Worm (Caenorhabditis elegans) whole organism, L2 larva: ENCODE data around the gene C17B7.5.

ENCODE experiments used
- ZK546.5 ChIP-seq: sonication (generic microtip); optimal IDR thresholded peaks from 2 replicates; lab custom pipeline; 2017; ENCODE audit warnings: missing biosample characterization, missing genetic modification characterization
- ama-1 ChIP-seq: fragments of 150-350 bp; optimal IDR thresholded peaks from 2 replicates; lab custom pipeline; 2018; ENCODE audit warnings: inconsistent platforms
- fos-1 ChIP-seq: fragments of 150-350 bp; optimal IDR thresholded peaks from 2 replicates; lab custom pipeline; 2014; ENCODE audit warnings: missing biosample characterization, missing genetic modification characterization
- lin-13 ChIP-seq: fragments of 150-350 bp; optimal IDR thresholded peaks from 2 replicates; lab custom pipeline; 2014; ENCODE audit warnings: missing biosample characterization, missing genetic modification reagents, missing genetic modification characterization
- ztf-4 ChIP-seq: fragments of 150-350 bp; optimal IDR thresholded peaks from 2 replicates; lab custom pipeline; 2014; ENCODE audit warnings: missing biosample characterization, missing genetic modification characterization

- TF ChIP-seq ZK546.5 (tag; lab: Kevin White, UChicago) (no peak), lin-13 (GFP tag; lab: Kevin White, UChicago) (no peak), fos-1 (no peak), ztf-4 (tag; lab: Kevin White, UChicago) (no peak), ama-1 (lab: Kevin White, UChicago) (no peak)
Observed at ce11 chrV:3361633-3362032, 28.2 kb downstream of the C17B7.5 start.
